Worm (Caenorhabditis elegans) whole organism, L2 larva: ENCODE data around the gene cnnm-5.

Source experiments
- C34F6.9 ChIP-seq: fragments of 150-350 bp; optimal IDR thresholded peaks from 2 replicates; lab custom pipeline; 2014; ENCODE audit warnings: missing biosample characterization, missing genetic modification characterization
- F13H6.1 ChIP-seq: sonication (generic microtip); optimal IDR thresholded peaks from 2 replicates; lab custom pipeline; 2016; ENCODE audit warnings: missing genetic modification characterization, missing compliant biosample characterization
- R02D3.7 ChIP-seq: fragments of 150-350 bp; optimal IDR thresholded peaks from 2 replicates; lab custom pipeline; 2014; ENCODE audit warnings: missing biosample characterization, missing genetic modification characterization
- ZK546.5 ChIP-seq: sonication (generic microtip); optimal IDR thresholded peaks from 2 replicates; lab custom pipeline; 2017; ENCODE audit warnings: missing biosample characterization, missing genetic modification characterization
- ama-1 ChIP-seq: fragments of 150-350 bp; optimal IDR thresholded peaks from 2 replicates; lab custom pipeline; 2018; ENCODE audit warnings: inconsistent platforms
- blmp-1 ChIP-seq: sonication (generic microtip); optimal IDR thresholded peaks from 2 replicates; lab custom pipeline; 2017; ENCODE audit warnings: missing genetic modification characterization, mild to moderate bottlenecking, missing compliant biosample characterization, antibody characterized with exemption, moderate library complexity; ENCODE audit not compliant: insufficient read depth
- ceh-16 ChIP-seq: fragments of 150-350 bp; optimal IDR thresholded peaks from 2 replicates; lab custom pipeline; 2014; ENCODE audit warnings: missing biosample characterization, missing genetic modification characterization
- crh-2 ChIP-seq: sonication (generic microtip); optimal IDR thresholded peaks from 2 replicates; lab custom pipeline; 2017; ENCODE audit warnings: missing biosample characterization, missing genetic modification characterization
- egl-27 ChIP-seq: sonication (generic microtip); optimal IDR thresholded peaks from 3 replicates; lab custom pipeline; 2017; ENCODE audit warnings: missing biosample characterization, missing genetic modification reagents, missing genetic modification characterization
- elt-1 ChIP-seq: fragments of 150-350 bp; optimal IDR thresholded peaks from 2 replicates; lab custom pipeline; 2014; ENCODE audit warnings: missing biosample characterization, missing genetic modification characterization
- elt-3 ChIP-seq: sonication (generic microtip); optimal IDR thresholded peaks from 2 replicates; lab custom pipeline; 2017; ENCODE audit warnings: missing biosample characterization, missing genetic modification characterization
- fos-1 ChIP-seq: fragments of 150-350 bp; optimal IDR thresholded peaks from 2 replicates; lab custom pipeline; 2014; ENCODE audit warnings: missing biosample characterization, missing genetic modification characterization
- gmeb-1 ChIP-seq: fragments of 150-350 bp; optimal IDR thresholded peaks from 2 replicates; lab custom pipeline; 2014; ENCODE audit warnings: missing biosample characterization, missing genetic modification characterization
- lin-39 ChIP-seq: fragments of 150-350 bp; optimal IDR thresholded peaks from 2 replicates; lab custom pipeline; 2014; ENCODE audit warnings: missing biosample characterization, missing genetic modification reagents, missing genetic modification characterization
- lsy-2 ChIP-seq, 2 experiments: fragments of 150-350 bp in 1 of 2; sonication (generic microtip) in 1 of 2; optimal IDR thresholded peaks; 2 replicates each; lab custom pipeline; 2014 to 2017; ENCODE audit warnings: missing biosample characterization in 2 of 2, missing genetic modification characterization in 2 of 2
- mbf-1 ChIP-seq: sonication (generic microtip); optimal IDR thresholded peaks from 2 replicates; lab custom pipeline; 2017; ENCODE audit warnings: missing biosample characterization, missing genetic modification characterization
- mdl-1 ChIP-seq, 2 experiments: fragments of 150-350 bp in 1 of 2; sonication (generic microtip) in 1 of 2; optimal IDR thresholded peaks; 2 replicates each; lab custom pipeline; 2017; ENCODE audit warnings: missing biosample characterization in 2 of 2, missing genetic modification characterization in 2 of 2
- nhr-10 ChIP-seq: sonication (generic microtip); optimal IDR thresholded peaks from 2 replicates; lab custom pipeline; 2017; ENCODE audit warnings: missing biosample characterization, missing genetic modification characterization
- nhr-11 ChIP-seq: fragments of 150-350 bp; optimal IDR thresholded peaks from 2 replicates; lab custom pipeline; 2014; ENCODE audit warnings: missing biosample characterization, missing genetic modification characterization
- nhr-12 ChIP-seq: fragments of 150-350 bp; optimal IDR thresholded peaks from 2 replicates; lab custom pipeline; 2014; ENCODE audit warnings: missing biosample characterization, missing genetic modification characterization
- nhr-129 ChIP-seq: fragments of 150-350 bp; optimal IDR thresholded peaks from 2 replicates; lab custom pipeline; 2014; ENCODE audit warnings: missing biosample characterization, missing genetic modification characterization
- nhr-21 ChIP-seq: fragments of 150-350 bp; optimal IDR thresholded peaks from 2 replicates; lab custom pipeline; 2014; ENCODE audit warnings: missing biosample characterization, missing genetic modification characterization
- nhr-23 ChIP-seq: fragments of 150-350 bp; optimal IDR thresholded peaks from 2 replicates; lab custom pipeline; 2014; ENCODE audit warnings: missing biosample characterization, missing genetic modification reagents, missing genetic modification characterization
- nhr-237 ChIP-seq: fragments of 150-350 bp; optimal IDR thresholded peaks from 2 replicates; lab custom pipeline; 2014; ENCODE audit warnings: missing biosample characterization, missing genetic modification characterization
- nhr-25 ChIP-seq: fragments of 150-350 bp; sonication (generic microtip); optimal IDR thresholded peaks from 3 replicates; lab custom pipeline; 2014; ENCODE audit warnings: missing biosample characterization, missing genetic modification characterization
- sem-4 ChIP-seq: fragments of 150-350 bp; optimal IDR thresholded peaks from 2 replicates; lab custom pipeline; 2014; ENCODE audit warnings: missing biosample characterization, missing genetic modification reagents, missing genetic modification characterization
- sma-3 ChIP-seq: sonication (generic microtip); optimal IDR thresholded peaks from 2 replicates; lab custom pipeline; 2016; ENCODE audit warnings: missing genetic modification reagents, missing genetic modification characterization, missing compliant biosample characterization
- sma-9 ChIP-seq, 2 experiments: fragments of 150-350 bp in 1 of 2; sonication (generic microtip) in 1 of 2; optimal IDR thresholded peaks; 2 replicates each; lab custom pipeline; 2014 to 2016; ENCODE audit warnings: missing genetic modification characterization in 2 of 2, mild to moderate bottlenecking in 1 of 2, missing biosample characterization in 1 of 2, missing compliant biosample characterization in 1 of 2, missing genetic modification reagents in 1 of 2, moderate library complexity in 1 of 2
- snpc-4 ChIP-seq: fragments of 150-350 bp; optimal IDR thresholded peaks from 2 replicates; lab custom pipeline; 2014; ENCODE audit warnings: missing biosample characterization, missing genetic modification characterization
- unc-39 ChIP-seq: fragments of 150-350 bp; optimal IDR thresholded peaks from 2 replicates; lab custom pipeline; 2014; ENCODE audit warnings: missing biosample characterization, missing genetic modification characterization
- unc-62 ChIP-seq: fragments of 150-350 bp; optimal IDR thresholded peaks from 2 replicates; lab custom pipeline; 2014; ENCODE audit warnings: missing biosample characterization, missing genetic modification reagents, missing genetic modification characterization
- zag-1 ChIP-seq: fragments of 150-350 bp; optimal IDR thresholded peaks from 2 replicates; lab custom pipeline; 2014; ENCODE audit warnings: missing biosample characterization, missing genetic modification characterization
- ztf-1 ChIP-seq: fragments of 200-800 bp; sonication (Bioruptor generic); conservative IDR thresholded peaks from 2 replicates; pipeline ENCODE4 v1.3.6; 2022; ENCODE audit warnings: missing genetic modification characterization, missing compliant biosample characterization
- ztf-11 ChIP-seq: sonication (generic microtip); optimal IDR thresholded peaks from 2 replicates; lab custom pipeline; 2017; ENCODE audit warnings: missing biosample characterization, missing genetic modification characterization
- ztf-4 ChIP-seq: fragments of 150-350 bp; optimal IDR thresholded peaks from 2 replicates; lab custom pipeline; 2014; ENCODE audit warnings: missing biosample characterization, missing genetic modification characterization

The cnnm-5 gene

DNA sequence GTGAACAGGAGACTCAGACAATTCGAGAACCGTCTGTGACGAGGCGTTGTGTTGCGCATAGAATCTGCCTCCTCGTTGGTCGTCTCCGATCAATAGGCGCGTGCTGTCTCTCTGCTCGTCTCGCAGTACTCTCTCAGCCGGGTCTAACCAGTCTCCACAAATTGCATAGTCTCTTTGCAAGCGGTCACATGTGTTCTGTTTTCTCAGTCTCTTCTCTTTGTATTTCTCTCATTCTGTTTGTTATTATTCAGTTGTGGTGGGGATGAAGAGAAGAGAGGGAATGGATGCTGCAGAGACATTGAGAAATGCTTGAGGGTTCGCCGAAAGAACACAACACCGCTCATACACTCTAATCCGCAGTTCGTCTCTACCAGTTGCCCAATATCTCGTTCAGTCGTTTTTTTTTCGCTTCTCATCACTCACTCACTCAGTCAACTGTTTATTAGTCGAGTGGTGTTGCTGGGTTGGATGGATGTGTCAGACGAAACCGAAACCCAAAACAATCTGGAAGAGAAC, 27.6 kb downstream of the cnnm-5 start (continued):
- peak; percentile 98 for TF ChIP-seq nhr-25 (tag; lab: Kevin White, UChicago)
- TF ChIP-seq nhr-237 (tag; lab: Kevin White, UChicago), result peak; percentile 42
- peak; percentile 98 for TF ChIP-seq egl-27
- TF ChIP-seq blmp-1 (tag; lab: Kevin White, UChicago), result peak; percentile 82
- TF ChIP-seq fos-1 (tag; lab: Kevin White, UChicago), result peak; percentile 97
- TF ChIP-seq ceh-16 (tag; lab: Kevin White, UChicago), result peak; percentile 89
- peak; percentile 47 for TF ChIP-seq ztf-11 (tag; lab: Kevin White, UChicago)
- peak; percentile 61 for TF ChIP-seq ZK546.5 (tag; lab: Kevin White, UChicago)
- peak; percentile 98 for TF ChIP-seq crh-2 (tag; lab: Kevin White, UChicago)
- no peak for TF ChIP-seq nhr-12
- TF ChIP-seq zag-1 (tag; lab: Kevin White, UChicago), result peak; percentile 96
- TF ChIP-seq sem-4, result peak; percentile 98
- TF ChIP-seq nhr-129 (tag; lab: Kevin White, UChicago), result peak; percentile 98
- TF ChIP-seq R02D3.7 (tag; lab: Kevin White, UChicago), result no peak
- TF ChIP-seq nhr-10 (tag; lab: Kevin White, UChicago), result peak; percentile 76
- TF ChIP-seq unc-62 (GFP tag; lab: Kevin White, UChicago), result peak; percentile 91
- no peak for TF ChIP-seq elt-3
- TF ChIP-seq ztf-1 (GFP tag; lab: Robert Waterston, UW), result no peak
- TF ChIP-seq snpc-4 (tag; lab: Kevin White, UChicago), result peak; percentile 86
- TF ChIP-seq nhr-21 (tag; lab: Kevin White, UChicago), result peak; percentile 98
- TF ChIP-seq F13H6.1, result peak; percentile 99
- no peak for TF ChIP-seq nhr-23
- TF ChIP-seq sma-9 (GFP tag; optimal IDR thresholded peaks at IDR 0.05; lab: Kevin White, UChicago), result peak; percentile 98
- TF ChIP-seq sma-9 (tag; optimal IDR thresholded peaks at IDR 0.05; lab: Kevin White, UChicago), result peak; percentile 8
- TF ChIP-seq mdl-1 (tag; optimal IDR thresholded peaks at IDR 0.05; lab: Kevin White, UChicago), result peak; percentile 100

DNA sequence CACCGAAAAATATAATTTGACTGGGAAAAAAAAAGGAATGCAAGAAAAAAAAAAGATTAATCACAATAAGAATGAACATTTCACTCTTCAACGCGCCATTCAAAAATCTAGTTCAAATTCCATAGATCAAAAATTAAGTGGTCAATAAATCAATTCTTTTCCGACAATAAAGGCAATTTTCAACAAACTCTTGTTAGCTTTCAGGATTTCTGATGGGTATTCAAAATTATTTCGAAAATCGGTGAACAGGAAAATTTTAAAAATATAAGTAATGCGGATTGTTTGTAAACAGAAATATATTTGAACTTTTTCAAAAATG, 28.1 kb downstream of the cnnm-5 start:
- TF ChIP-seq unc-39 (tag; lab: Kevin White, UChicago) (no peak), R02D3.7 (tag; lab: Kevin White, UChicago) (no peak), mbf-1 (tag; lab: Kevin White, UChicago) (no peak), ama-1 (lab: Kevin White, UChicago) (no peak), mdl-1 (tag; optimal IDR thresholded peaks at IDR 0.05; lab: Kevin White, UChicago) (no peak), nhr-237 (tag; lab: Kevin White, UChicago) (no peak)

DNA sequence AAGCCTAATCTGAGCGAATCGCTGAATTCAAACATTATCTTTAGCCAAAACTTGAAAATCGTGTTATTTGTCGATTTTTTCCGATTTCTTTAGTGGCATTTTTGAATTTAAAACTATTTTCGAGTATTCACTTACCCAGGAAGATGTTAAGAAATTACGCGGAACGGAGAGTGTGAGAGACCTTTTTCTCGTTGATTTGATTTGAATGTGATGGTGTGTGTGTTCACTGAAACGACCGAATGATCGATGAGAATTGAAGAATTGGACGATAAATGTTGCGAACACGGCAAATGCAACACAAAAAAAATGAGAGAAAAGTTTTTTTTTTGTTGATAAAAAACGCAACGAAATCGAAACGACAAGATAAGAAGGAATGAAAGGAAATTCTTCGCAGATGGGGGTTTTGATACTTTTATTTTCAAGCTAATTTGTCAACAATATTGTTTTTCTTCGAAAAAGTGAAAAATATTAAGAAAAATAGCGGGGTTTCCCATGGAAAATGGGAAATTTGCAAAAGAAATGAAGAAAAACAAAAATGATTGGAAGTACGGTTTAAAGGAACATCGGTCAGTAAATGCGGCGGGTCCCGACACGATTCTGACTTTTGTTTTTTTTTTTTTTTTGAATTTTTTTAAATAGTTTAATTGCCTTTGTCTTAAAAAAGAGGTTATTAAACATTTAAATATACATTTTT, 28.6 kb downstream of the cnnm-5 start, which contains the start of gene mtm-3:
mtm-3 (minus strand) TSS at position 228 of the 694 bp plus-strand sequence.
- no peak for TF ChIP-seq zag-1 (tag; lab: Kevin White, UChicago)
- TF ChIP-seq blmp-1 (tag; lab: Kevin White, UChicago), result peak; percentile 53
- no peak for TF ChIP-seq R02D3.7 (tag; lab: Kevin White, UChicago)
- TF ChIP-seq lsy-2 (tag; optimal IDR thresholded peaks at IDR 0.05; lab: Kevin White, UChicago), result no peak
- no peak for TF ChIP-seq ztf-4 (tag; lab: Kevin White, UChicago)
- TF ChIP-seq ztf-11 (tag; lab: Kevin White, UChicago), result no peak
- TF ChIP-seq nhr-129 (tag; lab: Kevin White, UChicago), result no peak
- no peak for TF ChIP-seq unc-62 (GFP tag; lab: Kevin White, UChicago)
- TF ChIP-seq elt-1, result no peak
- TF ChIP-seq crh-2 (tag; lab: Kevin White, UChicago), result no peak
- no peak for TF ChIP-seq nhr-11 (tag; lab: Kevin White, UChicago)
- no peak for TF ChIP-seq sma-3
- peak; percentile 48 for TF ChIP-seq fos-1 (tag; lab: Kevin White, UChicago)
- TF ChIP-seq nhr-25 (tag; lab: Kevin White, UChicago), result no peak
- no peak for TF ChIP-seq lin-39 (tag; lab: Kevin White, UChicago)

DNA sequence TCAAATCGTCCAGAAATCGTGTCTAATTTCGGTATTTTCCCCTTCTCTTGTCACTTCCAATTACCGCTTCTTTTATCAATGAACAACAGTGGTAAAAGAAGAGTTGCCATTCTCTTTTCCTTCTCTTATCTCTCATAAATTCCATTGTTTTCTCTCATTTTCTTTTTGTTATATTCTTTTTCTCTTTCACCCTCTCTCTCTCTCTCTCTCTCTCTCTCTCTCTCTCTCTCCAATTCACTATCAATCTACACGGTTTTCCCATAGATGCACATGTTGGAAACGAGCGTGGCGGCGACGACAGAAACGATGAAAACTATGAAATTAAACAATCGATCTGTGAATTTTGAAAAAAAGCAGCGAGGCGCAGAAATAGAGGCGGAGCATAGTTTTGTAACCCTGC, 29.8 kb downstream of the cnnm-5 start:
- TF ChIP-seq nhr-21 (tag; lab: Kevin White, UChicago) (no peak), nhr-25 (tag; lab: Kevin White, UChicago) (peak; percentile 31), ztf-1 (GFP tag; lab: Robert Waterston, UW) (no peak), egl-27 (peak; percentile 39), sma-3 (peak; percentile 39), sma-9 (GFP tag; optimal IDR thresholded peaks at IDR 0.05; lab: Kevin White, UChicago) (peak; percentile 53), sma-9 (tag; optimal IDR thresholded peaks at IDR 0.05; lab: Kevin White, UChicago) (no peak), nhr-129 (tag; lab: Kevin White, UChicago) (peak; percentile 36), nhr-11 (tag; lab: Kevin White, UChicago) (no peak), gmeb-1 (peak; percentile 32), nhr-237 (tag; lab: Kevin White, UChicago) (no peak), lin-39 (tag; lab: Kevin White, UChicago) (no peak), lsy-2 (tag; optimal IDR thresholded peaks at IDR 0.05; lab: Kevin White, UChicago) (peak in 1 of 2 experiments; percentile 39), blmp-1 (tag; lab: Kevin White, UChicago) (peak; percentile 39), R02D3.7 (tag; lab: Kevin White, UChicago) (no peak), F13H6.1 (peak; percentile 17), C34F6.9 (tag; lab: Kevin White, UChicago) (peak; percentile 12), crh-2 (tag; lab: Kevin White, UChicago) (peak; percentile 66), fos-1 (tag; lab: Kevin White, UChicago) (peak; percentile 18)
